Worm (Caenorhabditis elegans): ENCODE results near the gene F54D5.7.

ce11 chrII:11545299-11545951 is 1.9 kb upstream of the F54D5.7 start, which contains the start of gene dnj-13:
- TF ChIP-seq lag-1 (GFP tag; IDR thresholded peaks at IDR 0.05) = no peak
- peak; percentile 78 for TF ChIP-seq F49E8.2 (tag; optimal IDR thresholded peaks at IDR 0.05; ENCODE audit: insufficient read depth)
- peak; percentile 35 for TF ChIP-seq unc-130 (GFP tag; optimal IDR thresholded peaks at IDR 0.05)
- TF ChIP-seq D2030.7 (GFP tag; IDR thresholded peaks at IDR 0.05) = peak; percentile 92
